Worm (Caenorhabditis elegans): ENCODE results near the gene cht-3.

The cht-3 gene

DNA sequence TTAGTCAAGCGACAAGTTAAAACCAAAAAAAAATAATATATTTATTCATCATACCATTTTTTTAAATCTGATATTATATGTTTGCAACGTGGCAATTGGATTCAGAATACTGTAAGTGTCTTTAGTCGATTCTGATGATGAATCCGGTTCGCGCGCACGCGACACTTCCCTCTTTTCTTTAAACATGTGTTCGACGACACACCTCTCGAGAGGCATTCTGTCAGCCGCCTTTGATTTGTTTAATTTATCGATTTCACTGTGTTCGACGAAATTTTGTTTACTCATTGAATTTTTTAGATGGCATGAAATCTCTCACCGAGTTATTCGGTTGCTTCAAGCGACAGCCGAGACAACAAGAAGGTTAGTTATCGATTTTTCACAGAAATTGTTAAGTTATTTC, 8.3 kb downstream of the cht-3 start, which contains the start of gene trxr-1:
trxr-1 (plus strand) TSS at position 227 of the 400 bp plus-strand sequence.
- no peak for TF ChIP-seq nhr-11 (tag; optimal IDR thresholded peaks at IDR 0.05)
- TF ChIP-seq ztf-16 (tag; optimal IDR thresholded peaks at IDR 0.05): no peak
- TF ChIP-seq dve-1 (tag; optimal IDR thresholded peaks at IDR 0.05): no peak
- no peak for TF ChIP-seq sdc-2 (tag; optimal IDR thresholded peaks at IDR 0.05)
- TF ChIP-seq sox-2 (GFP tag; IDR thresholded peaks at IDR 0.05): no peak
- no peak for TF ChIP-seq ceh-22 (tag; optimal IDR thresholded peaks at IDR 0.05)
- TF ChIP-seq hlh-15 (tag; optimal IDR thresholded peaks at IDR 0.05): no peak
- no peak for TF ChIP-seq elt-4 (tag; optimal IDR thresholded peaks at IDR 0.05)
- no peak for TF ChIP-seq unc-55 (GFP tag; optimal IDR thresholded peaks at IDR 0.05)
- TF ChIP-seq mec-3 (tag; optimal IDR thresholded peaks at IDR 0.05; ENCODE audit: borderline replicate concordance): no peak
- no peak for TF ChIP-seq ceh-19 (GFP tag; optimal IDR thresholded peaks at IDR 0.05)
- no peak for TF ChIP-seq ceh-14 (tag; optimal IDR thresholded peaks at IDR 0.05)
- no peak for TF ChIP-seq ceh-45 (GFP tag; IDR thresholded peaks at IDR 0.05)
- TF ChIP-seq elt-2 (tag; optimal IDR thresholded peaks at IDR 0.05): no peak

ce11 chrIV:7012214-7012613, 8.8 kb downstream of the cht-3 start:
- TF ChIP-seq elt-2 (tag; optimal IDR thresholded peaks at IDR 0.05) (no peak), pha-4 (tag; optimal IDR thresholded peaks at IDR 0.05) (no peak), hlh-6 (tag; optimal IDR thresholded peaks at IDR 0.05) (no peak), unc-42 (tag; optimal IDR thresholded peaks at IDR 0.05) (no peak), ceh-45 (GFP tag; IDR thresholded peaks at IDR 0.05) (no peak), C08G9.2 (tag; optimal IDR thresholded peaks at IDR 0.05) (no peak), mec-3 (tag; optimal IDR thresholded peaks at IDR 0.05; ENCODE audit: borderline replicate concordance) (no peak), hlh-8 (tag; optimal IDR thresholded peaks at IDR 0.05) (no peak), ceh-18 (tag; optimal IDR thresholded peaks at IDR 0.05) (no peak), elt-4 (tag; optimal IDR thresholded peaks at IDR 0.05) (no peak), lin-11 (tag; optimal IDR thresholded peaks at IDR 0.05) (no peak), ceh-19 (GFP tag; optimal IDR thresholded peaks at IDR 0.05) (no peak), ceh-34 (tag; optimal IDR thresholded peaks at IDR 0.05) (no peak), K02D7.2 (tag; optimal IDR thresholded peaks at IDR 0.05) (no peak), tbx-7 (tag; optimal IDR thresholded peaks at IDR 0.05) (no peak)

DNA sequence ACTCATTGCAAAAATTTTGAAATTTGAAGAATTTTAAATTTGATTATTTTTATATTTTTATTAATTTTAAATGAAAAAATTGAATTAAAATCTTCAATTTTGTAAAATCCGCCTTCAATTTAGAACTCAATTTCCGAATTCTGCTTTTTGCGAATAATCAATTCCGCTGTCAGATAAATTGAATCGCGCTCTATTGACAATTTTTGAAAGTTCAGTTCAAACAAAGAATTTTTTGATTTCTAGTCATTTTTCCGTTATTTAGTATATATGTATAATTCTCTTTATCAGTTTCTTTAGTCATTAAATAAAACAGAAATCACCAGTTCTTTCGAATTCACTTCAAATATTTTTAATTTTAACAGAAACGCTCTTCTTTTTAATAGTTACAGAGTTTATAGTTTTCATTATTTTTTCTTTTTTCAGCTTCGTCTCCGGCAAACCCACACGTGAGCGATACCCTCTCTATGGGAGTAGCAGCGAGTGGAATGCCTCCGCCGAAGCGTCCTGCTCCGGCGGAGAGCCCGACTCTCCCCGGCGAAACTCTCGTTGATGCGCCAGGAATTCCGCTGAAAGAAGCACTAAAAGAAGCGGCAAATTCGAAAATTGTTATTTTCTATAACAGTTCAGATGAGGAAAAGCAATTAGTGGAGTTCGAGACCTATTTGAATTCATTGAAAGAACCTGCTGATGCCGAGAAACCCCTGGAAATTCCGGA, 9.5 kb downstream of the cht-3 start:
- TF ChIP-seq nhr-11 (tag; optimal IDR thresholded peaks at IDR 0.05) (no peak), fkh-6 (tag; optimal IDR thresholded peaks at IDR 0.05) (no peak), hlh-6 (tag; optimal IDR thresholded peaks at IDR 0.05) (no peak), ceh-14 (tag; optimal IDR thresholded peaks at IDR 0.05) (no peak), ceh-31 (tag; optimal IDR thresholded peaks at IDR 0.05) (no peak), C38D4.7 (GFP tag; optimal IDR thresholded peaks at IDR 0.05) (no peak), pha-2 (tag; optimal IDR thresholded peaks at IDR 0.05) (no peak), F13H6.1 (tag; optimal IDR thresholded peaks at IDR 0.05) (no peak), ceh-18 (tag; optimal IDR thresholded peaks at IDR 0.05) (no peak), madf-2 (tag; optimal IDR thresholded peaks at IDR 0.05) (no peak), nhr-232 (tag; optimal IDR thresholded peaks at IDR 0.05) (no peak), dve-1 (tag; optimal IDR thresholded peaks at IDR 0.05) (no peak)

DNA sequence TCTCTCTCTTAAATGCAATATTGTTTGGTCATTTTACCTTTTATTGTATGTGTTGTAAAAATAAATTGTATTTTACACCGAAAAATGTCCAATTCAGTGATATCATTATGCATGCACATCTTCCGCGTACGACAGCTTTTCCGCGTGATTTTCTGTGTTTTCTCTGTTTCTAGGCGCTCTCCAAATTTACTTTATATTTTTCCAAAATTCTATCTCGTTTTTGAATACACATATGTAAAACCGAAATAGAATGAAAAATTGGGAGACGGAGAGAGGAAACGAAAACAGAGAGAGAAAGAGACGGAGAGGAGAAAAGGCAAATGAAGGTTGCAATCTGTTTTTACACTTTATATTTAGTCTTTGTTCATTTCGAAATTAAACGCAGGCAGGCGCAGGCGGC, 13.1 kb downstream of the cht-3 start:
- TF ChIP-seq ceh-34 (tag; optimal IDR thresholded peaks at IDR 0.05) (peak; percentile 13), pax-1 (tag; optimal IDR thresholded peaks at IDR 0.05) (no peak), tbx-2 (tag; optimal IDR thresholded peaks at IDR 0.05) (peak; percentile 11), ceh-31 (tag; optimal IDR thresholded peaks at IDR 0.05) (peak; percentile 33), pat-9 (tag; optimal IDR thresholded peaks at IDR 0.05) (no peak), pag-3 (tag; optimal IDR thresholded peaks at IDR 0.05; ENCODE audit: borderline replicate concordance) (no peak), pha-2 (tag; optimal IDR thresholded peaks at IDR 0.05) (no peak), hlh-30 (tag; optimal IDR thresholded peaks at IDR 0.05; ENCODE audit: insufficient read depth) (peak; percentile 60), dve-1 (tag; optimal IDR thresholded peaks at IDR 0.05) (peak; percentile 14), pros-1 (tag; optimal IDR thresholded peaks at IDR 0.05) (no peak), nfya-1 (tag; optimal IDR thresholded peaks at IDR 0.05) (peak; percentile 61), zip-5 (tag; optimal IDR thresholded peaks at IDR 0.05) (no peak), ceh-9 (tag; optimal IDR thresholded peaks at IDR 0.05) (no peak), dmd-4 (tag; optimal IDR thresholded peaks at IDR 0.05; ENCODE audit: borderline replicate concordance) (no peak), unc-42 (tag; optimal IDR thresholded peaks at IDR 0.05) (peak; percentile 52), hlh-8 (tag; optimal IDR thresholded peaks at IDR 0.05) (peak; percentile 2), unc-55 (GFP tag; optimal IDR thresholded peaks at IDR 0.05) (peak; percentile 81)

Measured in whole organism, late embryonic.